Fruit fly (Drosophila melanogaster) whole organism, prepupa: ENCODE measurements around the gene CG18507.

ENCODE experiments used
- Blimp-1 ChIP-seq: fragments of 200-800 bp; sonication (Bioruptor generic); optimal IDR thresholded peaks from 3 replicates; lab custom pipeline; 2017; ENCODE audit warnings: missing biosample characterization, missing genetic modification characterization, mild to moderate bottlenecking, moderate library complexity, missing genetic modification reagents
- CG10669 ChIP-seq: fragments of 200-800 bp; sonication (Bioruptor generic); optimal IDR thresholded peaks from 3 replicates; lab custom pipeline; 2018; ENCODE audit warnings: missing biosample characterization, mild to moderate bottlenecking, missing genetic modification characterization, moderate library complexity
- CG16779 ChIP-seq: fragments of 200-800 bp; sonication (Bioruptor generic); optimal IDR thresholded peaks from 3 replicates; lab custom pipeline; 2017; ENCODE audit warnings: missing biosample characterization, mild to moderate bottlenecking, missing genetic modification characterization
- CG3032 ChIP-seq: fragments of 200-800 bp; optimal IDR thresholded peaks from 2 replicates; lab custom pipeline; 2019; ENCODE audit warnings: missing biosample characterization, mild to moderate bottlenecking, missing genetic modification characterization, moderate library complexity
- CG31627 ChIP-seq: fragments of 200-800 bp; sonication (Bioruptor generic); optimal IDR thresholded peaks from 3 replicates; lab custom pipeline; 2016; ENCODE audit warnings: missing biosample characterization, missing genetic modification characterization
- CG32006 ChIP-seq: fragments of 200-800 bp; sonication (Bioruptor generic); optimal IDR thresholded peaks from 3 replicates; lab custom pipeline; 2017; ENCODE audit warnings: missing biosample characterization, mild to moderate bottlenecking, missing genetic modification characterization
- CG34406 ChIP-seq: fragments of 200-800 bp; sonication (Bioruptor generic); optimal IDR thresholded peaks from 3 replicates; lab custom pipeline; 2016; ENCODE audit warnings: missing biosample characterization, missing genetic modification characterization
- CG3919 ChIP-seq: fragments of 200-800 bp; sonication (Bioruptor generic); optimal IDR thresholded peaks from 3 replicates; lab custom pipeline; 2016; ENCODE audit warnings: missing biosample characterization, missing genetic modification characterization
- CG4318 ChIP-seq: fragments of 200-800 bp; sonication (Bioruptor generic); optimal IDR thresholded peaks from 3 replicates; lab custom pipeline; 2017; ENCODE audit warnings: missing biosample characterization, mild to moderate bottlenecking, missing genetic modification characterization
- CG6163 ChIP-seq: fragments of 200-800 bp; sonication (Bioruptor generic); IDR thresholded peaks from 3 replicates; pipeline ENCODE4 v1.3.6; 2022; ENCODE audit warnings: missing biosample characterization, missing genetic modification characterization
- CG6276 ChIP-seq: fragments of 200-800 bp; sonication (Bioruptor generic); optimal IDR thresholded peaks from 2 replicates; lab custom pipeline; 2017; ENCODE audit warnings: missing biosample characterization, mild to moderate bottlenecking, missing genetic modification characterization
- CG6792 ChIP-seq: fragments of 200-800 bp; sonication (Bioruptor generic); optimal IDR thresholded peaks from 3 replicates; lab custom pipeline; 2016; ENCODE audit warnings: missing biosample characterization, missing genetic modification characterization
- CG6854 ChIP-seq: fragments of 200-800 bp; sonication (Bioruptor generic); optimal IDR thresholded peaks from 2 replicates; lab custom pipeline; 2017; ENCODE audit warnings: missing biosample characterization, mild to moderate bottlenecking, missing genetic modification characterization
- CG7368 ChIP-seq: fragments of 200-800 bp; sonication (Bioruptor generic); optimal IDR thresholded peaks from 3 replicates; lab custom pipeline; 2016; ENCODE audit warnings: missing biosample characterization, missing genetic modification characterization
- CG8119 ChIP-seq: fragments of 200-800 bp; sonication (Bioruptor generic); IDR thresholded peaks from 3 replicates; pipeline ENCODE4 v1.3.6; 2022; ENCODE audit warnings: missing biosample characterization, missing genetic modification characterization
- CG9139 ChIP-seq: fragments of 200-800 bp; sonication (Bioruptor generic); optimal IDR thresholded peaks from 3 replicates; lab custom pipeline; 2017; ENCODE audit warnings: missing biosample characterization, mild to moderate bottlenecking, missing genetic modification characterization
- Eip75B ChIP-seq: fragments of 200-800 bp; sonication (Bioruptor generic); optimal IDR thresholded peaks from 3 replicates; lab custom pipeline; 2016; ENCODE audit warnings: missing biosample characterization, missing genetic modification characterization
- Eip78C ChIP-seq: fragments of 200-800 bp; sonication (Bioruptor generic); peaks from one replicate; lab custom pipeline; 2016; ENCODE audit warnings: missing biosample characterization, missing genetic modification characterization
- Eip93F ChIP-seq: fragments of 200-800 bp; sonication (Bioruptor generic); optimal IDR thresholded peaks from 2 replicates; lab custom pipeline; 2016; ENCODE audit warnings: missing biosample characterization, mild to moderate bottlenecking, missing genetic modification characterization
- Ets96B ChIP-seq: fragments of 200-800 bp; optimal IDR thresholded peaks from 2 replicates; lab custom pipeline; 2019; ENCODE audit warnings: missing biosample characterization, mild to moderate bottlenecking, missing genetic modification characterization, moderate library complexity
- Gug ChIP-seq: fragments of 200-800 bp; sonication (Bioruptor generic); IDR thresholded peaks from 2 replicates; pipeline ENCODE4 v1.3.6; 2022; ENCODE audit warnings: missing biosample characterization, missing genetic modification characterization
- Hr39 ChIP-seq: fragments of 200-800 bp; sonication (Bioruptor generic); optimal IDR thresholded peaks from 2 replicates; lab custom pipeline; 2016; ENCODE audit warnings: missing biosample characterization, missing genetic modification characterization
- Hr4 ChIP-seq: fragments of 200-800 bp; sonication (Bioruptor generic); optimal IDR thresholded peaks from 3 replicates; lab custom pipeline; 2016; ENCODE audit warnings: missing biosample characterization, missing genetic modification characterization
- Lpt ChIP-seq: fragments of 200-800 bp; sonication (Bioruptor generic); optimal IDR thresholded peaks from 3 replicates; lab custom pipeline; 2016; ENCODE audit warnings: missing biosample characterization, missing genetic modification characterization
- Met ChIP-seq: fragments of 200-800 bp; sonication (Bioruptor generic); optimal IDR thresholded peaks from 3 replicates; lab custom pipeline; 2016; ENCODE audit warnings: missing biosample characterization, missing genetic modification characterization
- Sox102F ChIP-seq: fragments of 200-800 bp; sonication (Bioruptor generic); optimal IDR thresholded peaks from 2 replicates; lab custom pipeline; 2016; ENCODE audit warnings: missing biosample characterization, mild to moderate bottlenecking, missing genetic modification characterization
- Sox14 ChIP-seq: fragments of 200-800 bp; sonication (Bioruptor generic); optimal IDR thresholded peaks from 3 replicates; lab custom pipeline; 2016; ENCODE audit warnings: missing biosample characterization, missing genetic modification characterization
- achi ChIP-seq: fragments of 200-800 bp; sonication (Bioruptor generic); optimal IDR thresholded peaks from 3 replicates; lab custom pipeline; 2016; ENCODE audit warnings: missing biosample characterization, missing genetic modification characterization
- acj6 ChIP-seq: fragments of 200-800 bp; sonication (Bioruptor generic); optimal IDR thresholded peaks from 3 replicates; lab custom pipeline; 2016; ENCODE audit warnings: missing biosample characterization, missing genetic modification characterization
- dsx ChIP-seq: fragments of 200-800 bp; optimal IDR thresholded peaks from 3 replicates; lab custom pipeline; 2019; ENCODE audit warnings: missing biosample characterization, mild to moderate bottlenecking, missing genetic modification characterization, moderate library complexity; ENCODE audit not compliant: poor library complexity, severe bottlenecking
- eg ChIP-seq: fragments of 200-800 bp; sonication (Bioruptor generic); IDR thresholded peaks from 3 replicates; pipeline ENCODE4 v1.3.6; 2022; ENCODE audit warnings: missing biosample characterization, missing genetic modification characterization
- fd59A ChIP-seq: fragments of 200-800 bp; sonication (Bioruptor generic); optimal IDR thresholded peaks from 2 replicates; lab custom pipeline; 2017; ENCODE audit warnings: missing biosample characterization, mild to moderate bottlenecking, missing genetic modification characterization, missing genetic modification reagents
- fd85E ChIP-seq: fragments of 200-800 bp; sonication (Bioruptor generic); optimal IDR thresholded peaks from 3 replicates; lab custom pipeline; 2016; ENCODE audit warnings: missing biosample characterization, missing genetic modification characterization
- fkh ChIP-seq: fragments of 200-800 bp; sonication (Bioruptor generic); optimal IDR thresholded peaks from 3 replicates; lab custom pipeline; 2017; ENCODE audit warnings: missing biosample characterization, mild to moderate bottlenecking, missing genetic modification characterization, moderate library complexity
- lz ChIP-seq: fragments of 200-800 bp; sonication (Bioruptor generic); optimal IDR thresholded peaks from 3 replicates; lab custom pipeline; 2016; ENCODE audit warnings: missing biosample characterization, missing genetic modification characterization
- net ChIP-seq: fragments of 200-800 bp; sonication (Bioruptor generic); optimal IDR thresholded peaks from 3 replicates; lab custom pipeline; 2016; ENCODE audit warnings: missing biosample characterization, missing genetic modification characterization
- pdm3 ChIP-seq: fragments of 200-800 bp; sonication (Bioruptor generic); optimal IDR thresholded peaks from 3 replicates; lab custom pipeline; 2016; ENCODE audit warnings: missing biosample characterization, missing genetic modification characterization
- spab ChIP-seq: fragments of 200-800 bp; sonication (Bioruptor generic); optimal IDR thresholded peaks from 2 replicates; lab custom pipeline; 2017; ENCODE audit warnings: missing biosample characterization, mild to moderate bottlenecking, missing genetic modification characterization, missing genetic modification reagents
- ss ChIP-seq, 2 experiments: fragments of 200-800 bp; sonication (Bioruptor generic); optimal IDR thresholded peaks; 2 replicates in 1 of 2; 3 replicates in 1 of 2; lab custom pipeline; 2017 to 2018; ENCODE audit warnings: mild to moderate bottlenecking in 2 of 2, missing biosample characterization in 2 of 2, missing genetic modification characterization in 2 of 2, moderate library complexity in 1 of 2
- svp ChIP-seq: fragments of 200-800 bp; sonication (Bioruptor generic); peaks from one replicate; lab custom pipeline; 2016; ENCODE audit warnings: missing biosample characterization, missing genetic modification characterization
- topi ChIP-seq: fragments of 200-800 bp; sonication (Bioruptor generic); optimal IDR thresholded peaks from 3 replicates; lab custom pipeline; 2016; ENCODE audit warnings: missing biosample characterization, missing genetic modification characterization
- vri ChIP-seq: fragments of 200-800 bp; sonication (Bioruptor generic); optimal IDR thresholded peaks from 3 replicates; lab custom pipeline; 2016; ENCODE audit warnings: missing biosample characterization, mild to moderate bottlenecking, missing genetic modification characterization

Gene CG18507

DNA sequence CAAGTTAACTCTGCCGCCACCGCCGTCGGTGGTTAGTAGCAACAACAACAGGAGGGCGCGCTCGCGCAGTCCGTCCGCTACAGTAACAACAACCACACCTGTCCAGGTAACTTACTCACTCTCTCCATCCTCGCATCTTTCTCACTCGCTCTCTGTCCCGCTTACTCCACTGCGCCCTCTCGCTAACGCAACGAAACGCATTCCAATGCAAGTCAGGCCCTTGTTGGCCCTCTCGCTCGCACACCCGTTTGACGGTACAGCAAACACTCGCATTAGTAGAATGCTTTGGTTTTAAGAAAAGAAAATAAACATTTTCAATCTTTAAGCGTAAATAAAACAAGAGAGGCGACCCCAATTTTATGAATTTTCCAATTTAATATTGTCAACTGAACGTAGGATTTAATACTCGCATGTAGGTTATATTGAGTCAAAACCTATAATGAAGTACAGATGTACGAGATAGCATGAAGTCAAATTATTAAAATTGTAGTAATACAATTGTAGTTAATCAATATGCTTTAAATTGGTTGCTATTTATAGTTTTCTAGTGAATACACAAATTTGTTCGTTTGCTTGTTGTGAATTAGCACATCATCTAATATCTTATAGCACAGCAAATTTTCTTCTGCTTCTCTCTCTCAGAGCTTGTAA, 817 bp downstream of the CG18507 start (continued):
- TF ChIP-seq Ets96B (tag; lab: Kevin White, UChicago): peak; percentile 52
- TF ChIP-seq svp: peak; percentile 92
- TF ChIP-seq CG31627 (GFP tag; lab: Kevin White, UChicago): peak; percentile 79
- TF ChIP-seq CG9139 (GFP tag; lab: Kevin White, UChicago): no peak
- no peak for TF ChIP-seq Eip93F (GFP tag; lab: Kevin White, UChicago)
- TF ChIP-seq fd85E (GFP tag; lab: Kevin White, UChicago): no peak
- peak; percentile 69 for TF ChIP-seq achi (GFP tag; lab: Kevin White, UChicago)
- TF ChIP-seq CG7368 (GFP tag; lab: Kevin White, UChicago): peak; percentile 60
- TF ChIP-seq ss (GFP tag; optimal IDR thresholded peaks at IDR 0.05; lab: Kevin White, UChicago): peak; percentile 32 to 42
- no peak for TF ChIP-seq Gug (GFP tag; lab: Robert Waterston, UW)
- no peak for TF ChIP-seq CG6854 (GFP tag; lab: Kevin White, UChicago)
- TF ChIP-seq fkh (GFP tag; lab: Kevin White, UChicago): no peak
- peak; percentile 66 for TF ChIP-seq CG10669
- no peak for TF ChIP-seq dsx
- TF ChIP-seq Blimp-1 (GFP tag; lab: Kevin White, UChicago): peak; percentile 39
- TF ChIP-seq pdm3 (GFP tag; lab: Kevin White, UChicago): peak; percentile 80
- peak; percentile 77 for TF ChIP-seq CG32006 (GFP tag; lab: Kevin White, UChicago)
- TF ChIP-seq Hr4 (GFP tag; lab: Kevin White, UChicago): peak; percentile 82
- peak; percentile 54 for TF ChIP-seq CG3919
- peak; percentile 84 for TF ChIP-seq Hr39
- peak; percentile 85 for TF ChIP-seq CG6792
- peak; percentile 70 for TF ChIP-seq Lpt
- peak; percentile 78 for TF ChIP-seq topi (GFP tag; lab: Kevin White, UChicago)
- TF ChIP-seq, all 60 proteins: peak for 48

DNA sequence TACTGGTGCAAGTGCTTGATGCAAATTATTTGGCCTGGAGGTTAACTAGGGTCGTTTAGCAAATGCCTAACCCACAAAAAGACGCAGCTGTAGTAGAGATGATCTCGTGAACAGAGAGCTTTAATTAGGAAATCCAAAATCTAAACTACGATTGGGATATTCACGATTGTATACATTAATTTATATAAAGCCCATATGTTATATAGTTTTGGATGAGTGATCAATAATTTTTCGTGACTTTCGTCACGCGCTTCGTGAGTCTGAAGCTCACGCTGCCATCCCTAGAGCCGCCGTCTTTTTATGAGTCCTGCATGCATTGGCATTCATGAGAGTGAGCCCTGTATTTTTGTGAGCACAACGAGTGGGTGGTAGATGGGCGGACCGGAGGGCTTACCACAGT, 33.7 kb downstream of the CG18507 start:
- TF ChIP-seq net (GFP tag; lab: Kevin White, UChicago) (no peak), ss (GFP tag; optimal IDR thresholded peaks at IDR 0.05; lab: Kevin White, UChicago) (no peak), CG34406 (GFP tag; lab: Kevin White, UChicago) (no peak), CG6163 (GFP tag; lab: Robert Waterston, UW) (peak; percentile 66), CG10669 (peak; percentile 22), CG3919 (peak; percentile 9), CG16779 (tag; lab: Kevin White, UChicago) (no peak), svp (peak; percentile 31), fd59A (GFP tag; lab: Kevin White, UChicago) (peak; percentile 7), CG4318 (GFP tag; lab: Kevin White, UChicago) (no peak), CG6792 (no peak), CG8119 (GFP tag; lab: Robert Waterston, UW) (no peak), Hr4 (GFP tag; lab: Kevin White, UChicago) (no peak), spab (GFP tag; lab: Kevin White, UChicago) (peak; percentile 0), CG6276 (peak; percentile 13), eg (GFP tag; lab: Robert Waterston, UW) (0 out of 3 replicates have a peak, but pooled peaks have one; percentile 31), Eip78C (GFP tag; lab: Kevin White, UChicago) (no peak), acj6 (GFP tag; lab: Kevin White, UChicago) (no peak), CG31627 (GFP tag; lab: Kevin White, UChicago) (no peak), topi (GFP tag; lab: Kevin White, UChicago) (peak; percentile 5), dsx (peak; percentile 4), Met (GFP tag; lab: Kevin White, UChicago) (peak; percentile 1), fd85E (GFP tag; lab: Kevin White, UChicago) (no peak), Eip75B (GFP tag; lab: Kevin White, UChicago) (no peak), vri (no peak), Sox102F (GFP tag; lab: Kevin White, UChicago) (no peak), fkh (GFP tag; lab: Kevin White, UChicago) (no peak), lz (GFP tag; lab: Kevin White, UChicago) (no peak), Sox14 (GFP tag; lab: Kevin White, UChicago) (no peak), CG9139 (GFP tag; lab: Kevin White, UChicago) (no peak), achi (GFP tag; lab: Kevin White, UChicago) (no peak), Ets96B (tag; lab: Kevin White, UChicago) (peak; percentile 39), CG3032 (tag; lab: Kevin White, UChicago) (no peak)
